Worm (Caenorhabditis elegans) whole organism, L1 larva: ENCODE data around the gene F14B8.6.

Experiments
- egl-27 ChIP-seq, 2 experiments: fragments of 150-350 bp in 1 of 2; sonication (generic microtip); optimal IDR thresholded peaks; 3 replicates each; lab custom pipeline; 2017 to 2018; ENCODE audit warnings: missing biosample characterization in 2 of 2, missing genetic modification characterization in 2 of 2, missing genetic modification reagents in 2 of 2
- elt-2 ChIP-seq: sonication (generic microtip); optimal IDR thresholded peaks from 2 replicates; lab custom pipeline; 2016; ENCODE audit warnings: missing genetic modification characterization, mild to moderate bottlenecking, inconsistent platforms, missing compliant biosample characterization, missing genetic modification reagents
- hpl-2 ChIP-seq: fragments of 150-350 bp; optimal IDR thresholded peaks from 2 replicates; lab custom pipeline; 2014; ENCODE audit warnings: missing biosample characterization, missing genetic modification reagents, missing genetic modification characterization
- lin-13 ChIP-seq: fragments of 150-350 bp; optimal IDR thresholded peaks from 2 replicates; lab custom pipeline; 2014; ENCODE audit warnings: missing biosample characterization, missing genetic modification reagents, missing genetic modification characterization
- lin-15B ChIP-seq: fragments of 150-350 bp; sonication (generic microtip); optimal IDR thresholded peaks from 3 replicates; lab custom pipeline; 2014; ENCODE audit warnings: missing biosample characterization, missing genetic modification characterization
- lin-39 ChIP-seq: fragments of 150-350 bp; optimal IDR thresholded peaks from 2 replicates; lab custom pipeline; 2014; ENCODE audit warnings: missing biosample characterization, missing genetic modification reagents, missing genetic modification characterization
- mdl-1 ChIP-seq, 2 experiments: fragments of 150-350 bp; optimal IDR thresholded peaks; 2 replicates each; lab custom pipeline; 2014 to 2017; ENCODE audit warnings: missing biosample characterization in 2 of 2, missing genetic modification characterization in 2 of 2, inconsistent platforms in 1 of 2
- pqm-1 ChIP-seq: sonication (generic microtip); optimal IDR thresholded peaks from 3 replicates; lab custom pipeline; 2017; ENCODE audit warnings: missing biosample characterization, missing genetic modification characterization
- swsn-7 ChIP-seq: sonication (generic microtip); optimal IDR thresholded peaks from 2 replicates; lab custom pipeline; 2016; ENCODE audit warnings: missing genetic modification characterization, missing compliant biosample characterization
- vab-15 ChIP-seq: sonication (generic microtip); optimal IDR thresholded peaks from 2 replicates; lab custom pipeline; 2017; ENCODE audit warnings: missing genotype, mild to moderate bottlenecking, missing genetic modification characterization, missing compliant biosample characterization
- ztf-11 ChIP-seq, 2 experiments: sonication (generic microtip); optimal IDR thresholded peaks; 2 replicates each; lab custom pipeline; 2016 to 2017; ENCODE audit warnings: missing genetic modification characterization in 2 of 2, missing biosample characterization in 1 of 2, missing compliant biosample characterization in 1 of 2

DNA sequence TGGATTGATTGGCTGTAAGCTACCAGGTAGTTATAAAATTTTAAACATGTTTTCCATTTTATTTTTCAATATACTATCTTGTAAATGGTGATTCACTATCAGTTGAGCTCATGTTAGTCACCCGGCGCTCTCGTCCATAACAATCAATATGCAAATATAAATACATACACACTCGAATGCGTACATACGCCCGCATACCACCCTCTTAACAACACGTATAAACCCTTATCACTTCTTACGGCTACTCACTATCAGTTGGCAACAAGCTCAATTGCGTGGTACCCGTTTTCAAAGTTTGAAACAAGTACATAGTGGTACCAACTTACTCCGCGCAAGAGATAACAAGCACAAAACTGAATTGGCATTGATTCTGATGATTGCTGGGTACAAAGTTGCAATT is 5.3 kb downstream of the F14B8.6 start:
- TF ChIP-seq egl-27 (tag; optimal IDR thresholded peaks at IDR 0.05; lab: Kevin White, UChicago) = no peak
- peak; percentile 68 for TF ChIP-seq elt-2
- TF ChIP-seq mdl-1 (tag; optimal IDR thresholded peaks at IDR 0.05; lab: Kevin White, UChicago) = no peak
- no peak for TF ChIP-seq swsn-7 (tag; lab: Kevin White, UChicago)
- no peak for TF ChIP-seq ztf-11 (tag; optimal IDR thresholded peaks at IDR 0.05; lab: Kevin White, UChicago)
- TF ChIP-seq lin-13 = no peak
- TF ChIP-seq lin-15B (tag; lab: Kevin White, UChicago) = no peak
- TF ChIP-seq vab-15 (tag; lab: Kevin White, UChicago) = no peak
- TF ChIP-seq hpl-2 (GFP tag; lab: Kevin White, UChicago) = no peak
- no peak for TF ChIP-seq pqm-1 (tag; lab: Kevin White, UChicago)
- no peak for TF ChIP-seq lin-39 (tag; lab: Kevin White, UChicago)
